Fruit fly (Drosophila melanogaster) whole organism, embryonic: ENCODE results near the gene CG2278.

Experiments used
- ATbp ChIP-seq: fragments of 200-800 bp; sonication (Bioruptor generic); optimal IDR thresholded peaks from 2 replicates; lab custom pipeline; 2017; ENCODE audit warnings: missing biosample characterization, mild to moderate bottlenecking, missing genetic modification characterization, missing genetic modification reagents
- Bteb2 ChIP-seq: fragments of 200-800 bp; sonication (Bioruptor generic); optimal IDR thresholded peaks from 2 replicates; lab custom pipeline; 2016; ENCODE audit warnings: missing biosample characterization, missing genetic modification characterization
- CG1024 ChIP-seq: fragments of 200-800 bp; sonication (Bioruptor generic); IDR thresholded peaks from 2 replicates; pipeline ENCODE4 v1.3.6; 2022; ENCODE audit warnings: missing biosample characterization, missing genetic modification characterization
- CG10274 ChIP-seq: fragments of 200-800 bp; sonication (Bioruptor generic); optimal IDR thresholded peaks from 3 replicates; lab custom pipeline; 2017; ENCODE audit warnings: missing biosample characterization, mild to moderate bottlenecking, missing genetic modification characterization
- CG10366 ChIP-seq: fragments of 200-800 bp; sonication (Bioruptor generic); IDR thresholded peaks from 2 replicates; pipeline ENCODE4 v1.3.6; 2022; ENCODE audit warnings: missing biosample characterization, missing genetic modification characterization
- CG11456 ChIP-seq: fragments of 200-800 bp; sonication (Bioruptor generic); IDR thresholded peaks from 3 replicates; pipeline ENCODE4 v1.3.6; 2022; ENCODE audit warnings: missing biosample characterization, missing genetic modification characterization
- CG13296 ChIP-seq: fragments of 200-800 bp; sonication (Bioruptor generic); optimal IDR thresholded peaks from 3 replicates; lab custom pipeline; 2018; ENCODE audit warnings: missing biosample characterization, mild to moderate bottlenecking, missing genetic modification characterization
- CG14014 ChIP-seq: fragments of 200-800 bp; sonication (Bioruptor generic); IDR thresholded peaks from 2 replicates; pipeline ENCODE4 v1.3.6; 2022; ENCODE audit warnings: missing biosample characterization, missing genetic modification characterization
- CG15011 ChIP-seq: fragments of 200-800 bp; sonication (Bioruptor generic); optimal IDR thresholded peaks from 3 replicates; lab custom pipeline; 2018; ENCODE audit warnings: missing biosample characterization, mild to moderate bottlenecking, missing genetic modification characterization
- CG15696 ChIP-seq: fragments of 200-800 bp; sonication (Bioruptor generic); optimal IDR thresholded peaks from 2 replicates; lab custom pipeline; 2019; ENCODE audit warnings: missing biosample characterization, mild to moderate bottlenecking, missing genetic modification characterization, moderate library complexity
- CG1603 ChIP-seq: fragments of 200-800 bp; sonication (Bioruptor generic); optimal IDR thresholded peaks from 2 replicates; lab custom pipeline; 2019; ENCODE audit warnings: missing biosample characterization, mild to moderate bottlenecking, missing genetic modification characterization, moderate library complexity
- CG16815 ChIP-seq: fragments of 200-800 bp; sonication (Bioruptor generic); optimal IDR thresholded peaks from 3 replicates; lab custom pipeline; 2017; ENCODE audit warnings: missing biosample characterization, mild to moderate bottlenecking, missing genetic modification characterization
- CG17328 ChIP-seq: fragments of 200-800 bp; sonication (Bioruptor generic); IDR thresholded peaks from 2 replicates; pipeline ENCODE4 v1.3.6; 2022; ENCODE audit warnings: missing biosample characterization, missing genetic modification characterization
- CG17385 ChIP-seq: fragments of 200-800 bp; sonication (Bioruptor generic); optimal IDR thresholded peaks from 3 replicates; lab custom pipeline; 2018; ENCODE audit warnings: missing biosample characterization, mild to moderate bottlenecking, missing genetic modification characterization
- CG1792 ChIP-seq: fragments of 200-800 bp; sonication (Bioruptor generic); optimal IDR thresholded peaks from 2 replicates; lab custom pipeline; 2016; ENCODE audit warnings: missing biosample characterization, missing genetic modification characterization
- CG18011 ChIP-seq: fragments of 200-800 bp; sonication (Bioruptor generic); optimal IDR thresholded peaks from 2 replicates; lab custom pipeline; 2017; ENCODE audit warnings: missing biosample characterization, missing genetic modification characterization, mild to moderate bottlenecking, moderate library complexity, missing genotype
- CG33557 ChIP-seq: fragments of 200-800 bp; sonication (Bioruptor generic); optimal IDR thresholded peaks from 2 replicates; lab custom pipeline; 2019; ENCODE audit warnings: missing biosample characterization, mild to moderate bottlenecking, missing genetic modification characterization, moderate library complexity
- CG7271 ChIP-seq: fragments of 200-800 bp; sonication (Bioruptor generic); optimal IDR thresholded peaks from 2 replicates; lab custom pipeline; 2018; ENCODE audit warnings: missing biosample characterization, mild to moderate bottlenecking, missing genetic modification characterization, moderate library complexity
- CrebB ChIP-seq: fragments of 200-800 bp; sonication (Bioruptor generic); optimal IDR thresholded peaks from 3 replicates; lab custom pipeline; 2018; ENCODE audit warnings: missing biosample characterization, mild to moderate bottlenecking, missing genetic modification characterization
- Dref ChIP-seq: fragments of 200-800 bp; sonication (Bioruptor generic); IDR thresholded peaks from 2 replicates; pipeline ENCODE4 v1.3.6; 2022; ENCODE audit warnings: missing biosample characterization, missing genetic modification characterization
- ERR ChIP-seq: fragments of 200-800 bp; sonication (Bioruptor generic); optimal IDR thresholded peaks from 2 replicates; lab custom pipeline; 2016; ENCODE audit warnings: missing biosample characterization, missing genetic modification characterization
- Eip74EF ChIP-seq, 2 experiments: fragments of 200-800 bp in 1 of 2; fragments of >200 bp in 1 of 2; sonication (Bioruptor generic) in 1 of 2; optimal IDR thresholded peaks; 2 replicates each; lab custom pipeline; 2017 to 2019; ENCODE audit warnings: missing biosample characterization in 2 of 2, missing genetic modification characterization in 2 of 2, mild to moderate bottlenecking in 1 of 2, moderate library complexity in 1 of 2
- Elba2 ChIP-seq: fragments of 200-800 bp; sonication (Bioruptor generic); optimal IDR thresholded peaks from 3 replicates; lab custom pipeline; 2016; ENCODE audit warnings: missing biosample characterization, missing genetic modification characterization
- Fer3 ChIP-seq: fragments of 200-800 bp; sonication (Bioruptor generic); optimal IDR thresholded peaks from 2 replicates; lab custom pipeline; 2018; ENCODE audit warnings: missing biosample characterization, mild to moderate bottlenecking, missing genetic modification characterization, moderate library complexity
- Gsc ChIP-seq: fragments of 200-800 bp; sonication (Bioruptor generic); IDR thresholded peaks from 2 replicates; pipeline ENCODE4 v1.3.6; 2022; ENCODE audit warnings: missing biosample characterization, missing genetic modification characterization
- HmgD ChIP-seq: fragments of 200-800 bp; sonication (Bioruptor generic); optimal IDR thresholded peaks from 3 replicates; lab custom pipeline; 2016; ENCODE audit warnings: missing biosample characterization, missing genetic modification characterization
- Lhr ChIP-seq: fragments of 200-800 bp; sonication (Bioruptor generic); optimal IDR thresholded peaks from 3 replicates; lab custom pipeline; 2017; ENCODE audit warnings: mild to moderate bottlenecking, missing biosample characterization, missing genetic modification reagents, missing genetic modification characterization
- Oaz ChIP-seq: fragments of 200-800 bp; sonication (Bioruptor generic); IDR thresholded peaks from 2 replicates; pipeline ENCODE4 v1.3.6; 2022; ENCODE audit warnings: missing biosample characterization, missing genetic modification characterization
- Rx ChIP-seq: fragments of 200-800 bp; sonication (Bioruptor generic); IDR thresholded peaks from 2 replicates; pipeline ENCODE4 v1.3.6; 2022; ENCODE audit warnings: missing biosample characterization, missing genetic modification characterization
- Sox102F ChIP-seq: fragments of 200-800 bp; sonication (Bioruptor generic); optimal IDR thresholded peaks from 2 replicates; lab custom pipeline; 2018; ENCODE audit warnings: missing biosample characterization, mild to moderate bottlenecking, missing genetic modification characterization, moderate library complexity
- Stat92E ChIP-seq, 3 experiments: fragments of >200 bp in 2 of 3; fragments of 200-800 bp in 1 of 3; sonication (Bioruptor generic) in 1 of 3; optimal IDR thresholded peaks; 2 replicates each; lab custom pipeline; 2017 to 2019; ENCODE audit warnings: missing biosample characterization in 3 of 3, missing genetic modification characterization in 3 of 3, mild to moderate bottlenecking in 1 of 3, moderate library complexity in 1 of 3
- Tbp ChIP-seq: fragments of >200 bp; optimal IDR thresholded peaks from 2 replicates; lab custom pipeline; 2018; ENCODE audit warnings: missing biosample characterization, missing genetic modification characterization
- abd-A ChIP-seq: fragments of 200-800 bp; sonication (Bioruptor generic); optimal IDR thresholded peaks from 3 replicates; lab custom pipeline; 2019; ENCODE audit warnings: missing biosample characterization, mild to moderate bottlenecking, missing genetic modification characterization, moderate library complexity
- ap ChIP-seq: fragments of 200-800 bp; sonication (Bioruptor generic); IDR thresholded peaks from 2 replicates; pipeline ENCODE4 v1.3.6; 2022; ENCODE audit warnings: missing biosample characterization, missing genetic modification characterization
- da ChIP-seq: fragments of 200-800 bp; sonication (Bioruptor generic); optimal IDR thresholded peaks from 2 replicates; lab custom pipeline; 2016; ENCODE audit warnings: missing biosample characterization, missing genetic modification characterization
- dmrt11E ChIP-seq: fragments of 200-800 bp; sonication (Bioruptor generic); optimal IDR thresholded peaks from 3 replicates; lab custom pipeline; 2018; ENCODE audit warnings: missing biosample characterization, mild to moderate bottlenecking, missing genetic modification characterization, moderate library complexity
- eve ChIP-seq, 2 experiments: fragments of >200 bp; optimal IDR thresholded peaks; 2 replicates each; lab custom pipeline; 2017; ENCODE audit warnings: missing biosample characterization in 2 of 2, missing genetic modification characterization in 2 of 2
- exex ChIP-seq: fragments of 200-800 bp; sonication (Bioruptor generic); optimal IDR thresholded peaks from 4 replicates; lab custom pipeline; 2018; ENCODE audit warnings: missing biosample characterization, mild to moderate bottlenecking, missing genetic modification characterization, moderate library complexity
- h ChIP-seq: fragments of >200 bp; optimal IDR thresholded peaks from 2 replicates; lab custom pipeline; 2017
- klu ChIP-seq: fragments of 200-800 bp; sonication (Bioruptor generic); IDR thresholded peaks from 2 replicates; pipeline ENCODE4 v1.3.6; 2022; ENCODE audit warnings: missing biosample characterization, missing genetic modification characterization
- otp ChIP-seq: fragments of 200-800 bp; sonication (Bioruptor generic); IDR thresholded peaks from 3 replicates; pipeline ENCODE4, ENCODE4 v1.3.6; 2022; ENCODE audit warnings: missing biosample characterization, missing genetic modification characterization
- pfk ChIP-seq: fragments of 200-800 bp; sonication (Bioruptor generic); optimal IDR thresholded peaks from 2 replicates; lab custom pipeline; 2018; ENCODE audit warnings: missing biosample characterization, mild to moderate bottlenecking, missing genetic modification characterization, moderate library complexity
- psq ChIP-seq: fragments of 200-800 bp; sonication (Bioruptor generic); optimal IDR thresholded peaks from 2 replicates; lab custom pipeline; 2017; ENCODE audit warnings: missing biosample characterization, missing genetic modification characterization
- ranshi ChIP-seq: fragments of 200-800 bp; sonication (Bioruptor generic); IDR thresholded peaks from 2 replicates; pipeline ENCODE4 v1.3.6; 2022; ENCODE audit warnings: missing biosample characterization, missing genetic modification characterization
- rib ChIP-seq: fragments of 200-800 bp; sonication (Bioruptor generic); IDR thresholded peaks from 2 replicates; pipeline ENCODE4 v1.3.6; 2022; ENCODE audit warnings: missing biosample characterization, missing genetic modification characterization
- sens-2 ChIP-seq: fragments of 200-800 bp; sonication (Bioruptor generic); IDR thresholded peaks from 2 replicates; pipeline ENCODE4 v1.3.6; 2022; ENCODE audit warnings: missing biosample characterization, missing genetic modification characterization
- sisA ChIP-seq: fragments of 200-800 bp; sonication (Bioruptor generic); IDR thresholded peaks from 2 replicates; pipeline ENCODE4 v1.3.6; 2022; ENCODE audit warnings: missing biosample characterization, missing genetic modification characterization
- stc ChIP-seq: fragments of 200-800 bp; sonication (Bioruptor generic); IDR thresholded peaks from 2 replicates; pipeline ENCODE4 v1.3.6; 2022; ENCODE audit warnings: missing biosample characterization, missing genetic modification characterization
- tup ChIP-seq: fragments of 200-800 bp; sonication (Bioruptor generic); optimal IDR thresholded peaks from 2 replicates; lab custom pipeline; 2016; ENCODE audit warnings: missing biosample characterization, mild to moderate bottlenecking, missing genetic modification characterization, moderate library complexity
- zfh2 ChIP-seq: fragments of 200-800 bp; sonication (Bioruptor generic); optimal IDR thresholded peaks from 2 replicates; lab custom pipeline; 2016; ENCODE audit warnings: missing biosample characterization, missing genetic modification characterization

CG2278 gene

dm6 chrX:8196598-8197228 is 26.6 kb upstream of the CG2278 start (continued):
- TF ChIP-seq ERR (GFP tag; lab: Kevin White, UChicago) (no peak), ap (GFP tag; lab: Robert Waterston, UW) (no peak), klu (GFP tag; lab: Robert Waterston, UW) (no peak), Stat92E (GFP tag; optimal IDR thresholded peaks at IDR 0.05; lab: Kevin White, UChicago) (no peak), CG10366 (GFP tag; lab: Robert Waterston, UW) (peak; percentile 66), Rx (GFP tag; lab: Robert Waterston, UW) (peak; percentile 49), CG1603 (tag; lab: Kevin White, UChicago) (peak; percentile 77), CG14014 (GFP tag; lab: Robert Waterston, UW) (peak; percentile 57; the same call in 1 of the 2 replicates), exex (no peak), CG17385 (GFP tag; lab: Kevin White, UChicago) (peak; percentile 23), CG15696 (tag; lab: Kevin White, UChicago) (no peak), HmgD (GFP tag; lab: Kevin White, UChicago) (no peak), CG18011 (no peak), Dref (GFP tag; lab: Robert Waterston, UW) (no peak), h (lab: Kevin White, UChicago) (no peak), sisA (GFP tag; lab: Robert Waterston, UW) (peak; percentile 68), CG11456 (0 out of 3 replicates have a peak, but pooled peaks have one; percentile 51), sens-2 (GFP tag; lab: Robert Waterston, UW) (0 out of 2 replicates have a peak, but pooled peaks have one; percentile 31), otp (peak; percentile 67; the same call in 2 of the 3 replicates), CG17328 (GFP tag; lab: Robert Waterston, UW) (peak; percentile 63), psq (no peak), CG1792 (GFP tag; lab: Kevin White, UChicago) (no peak), stc (GFP tag; lab: Robert Waterston, UW) (no peak), CG1024 (no peak), rib (GFP tag; lab: Robert Waterston, UW) (no peak), CrebB (peak; percentile 23), Oaz (0 out of 2 replicates have a peak, but pooled peaks have one; percentile 39), CG15011 (GFP tag; lab: Kevin White, UChicago) (no peak), Lhr (GFP tag; lab: Kevin White, UChicago) (no peak), Tbp (GFP tag; lab: Kevin White, UChicago) (no peak), dmrt11E (peak; percentile 43), ATbp (GFP tag; lab: Kevin White, UChicago) (peak; percentile 50), ranshi (GFP tag; lab: Robert Waterston, UW) (peak; percentile 65; the same call in 1 of the 2 replicates), tup (no peak), CG33557 (GFP tag; lab: Kevin White, UChicago) (no peak), da (GFP tag; lab: Kevin White, UChicago) (no peak), Sox102F (GFP tag; lab: Kevin White, UChicago) (peak; percentile 62), Eip74EF (GFP tag; optimal IDR thresholded peaks at IDR 0.05; lab: Kevin White, UChicago) (no peak), Gsc (0 out of 2 replicates have a peak, but pooled peaks have one; percentile 15), eve (GFP tag; optimal IDR thresholded peaks at IDR 0.05; lab: Kevin White, UChicago) (no peak), CG16815 (GFP tag; lab: Kevin White, UChicago) (no peak), abd-A (tag; lab: Kevin White, UChicago) (no peak), zfh2 (GFP tag; lab: Kevin White, UChicago) (no peak), pfk (GFP tag; lab: Kevin White, UChicago) (no peak), Bteb2 (GFP tag; lab: Kevin White, UChicago) (no peak), CG13296 (GFP tag; lab: Kevin White, UChicago) (no peak), Fer3 (no peak), CG7271 (no peak), CG10274 (GFP tag; lab: Kevin White, UChicago) (no peak), Elba2 (GFP tag; lab: Kevin White, UChicago) (no peak)
